Worm (Caenorhabditis elegans) whole organism, L1 larva: Measurements from ENCODE around the gene gos-28.

Source experiments
- blmp-1 ChIP-seq: fragments of 150-350 bp; optimal IDR thresholded peaks from 2 replicates; lab custom pipeline; 2014; ENCODE audit warnings: missing biosample characterization, missing genetic modification characterization
- jun-1 ChIP-seq: fragments of 150-350 bp; optimal IDR thresholded peaks from 2 replicates; lab custom pipeline; 2014; ENCODE audit warnings: missing biosample characterization, missing genetic modification reagents, missing genetic modification characterization
- lin-13 ChIP-seq: fragments of 150-350 bp; optimal IDR thresholded peaks from 2 replicates; lab custom pipeline; 2014; ENCODE audit warnings: missing biosample characterization, missing genetic modification reagents, missing genetic modification characterization
- lin-15B ChIP-seq: fragments of 150-350 bp; sonication (generic microtip); optimal IDR thresholded peaks from 3 replicates; lab custom pipeline; 2014; ENCODE audit warnings: missing biosample characterization, missing genetic modification characterization
- nhr-47 ChIP-seq: sonication (generic microtip); optimal IDR thresholded peaks from 2 replicates; lab custom pipeline; 2016; ENCODE audit warnings: mild to moderate bottlenecking, missing genetic modification characterization, moderate library complexity, missing compliant biosample characterization
- nhr-84 ChIP-seq: sonication (generic microtip); optimal IDR thresholded peaks from 2 replicates; lab custom pipeline; 2017; ENCODE audit warnings: missing biosample characterization, missing genetic modification characterization
- rnt-1 ChIP-seq: sonication (generic microtip); optimal IDR thresholded peaks from 2 replicates; lab custom pipeline; 2016; ENCODE audit warnings: mild to moderate bottlenecking, missing genetic modification characterization, moderate library complexity, missing compliant biosample characterization
- snpc-4 ChIP-seq: fragments of 150-350 bp; optimal IDR thresholded peaks from 2 replicates; lab custom pipeline; 2014; ENCODE audit warnings: missing biosample characterization, missing genetic modification characterization
- vab-15 ChIP-seq: sonication (generic microtip); optimal IDR thresholded peaks from 2 replicates; lab custom pipeline; 2017; ENCODE audit warnings: missing genotype, mild to moderate bottlenecking, missing genetic modification characterization, missing compliant biosample characterization

DNA sequence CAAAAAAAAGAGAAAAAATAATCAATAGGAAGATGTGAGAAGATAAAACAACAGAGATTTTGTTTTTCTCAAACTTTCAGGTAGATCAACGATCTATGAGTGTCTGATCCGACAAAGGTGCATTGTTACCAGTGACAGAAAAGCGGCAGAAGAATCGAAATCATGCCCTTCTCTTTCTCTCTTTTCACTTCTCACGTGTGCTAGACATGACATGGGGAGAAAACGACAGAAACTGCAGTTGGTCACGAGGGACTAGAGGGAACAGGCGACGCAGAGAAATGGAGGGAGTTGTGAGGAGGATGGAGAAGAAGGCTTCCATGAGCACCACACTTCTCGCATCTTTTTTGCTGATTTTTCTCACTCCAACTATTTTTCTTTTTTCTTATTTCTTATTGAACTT lies 13.8 kb downstream of the gos-28 start, which contains the start of gene F56C9.10:
- TF ChIP-seq nhr-84 (tag; lab: Kevin White, UChicago) (no peak), lin-13 (peak; percentile 93), snpc-4 (peak; percentile 64), nhr-47 (peak; percentile 86), rnt-1 (peak; percentile 93), vab-15 (tag; lab: Kevin White, UChicago) (no peak), blmp-1 (tag; lab: Kevin White, UChicago) (peak; percentile 100), lin-15B (tag; lab: Kevin White, UChicago) (peak; percentile 40), jun-1 (tag; lab: Kevin White, UChicago) (peak; percentile 49)
